Worm (Caenorhabditis elegans): Measurements from ENCODE around the gene msp-152.

- TF ChIP-seq snpc-4 (tag; optimal IDR thresholded peaks at IDR 0.05) (no peak), ztf-11 (tag; optimal IDR thresholded peaks at IDR 0.05) (no peak)
These were observed 42.5 kb downstream of the msp-152 start for ce11 chrII:4975311-4975710.

Measured in whole organism, L3 larva.